Fruit fly (Drosophila melanogaster) whole organism, embryonic: ENCODE measurements around the gene CG32243.

ENCODE experiments used
- CG11695 ChIP-seq: fragments of 200-800 bp; sonication (Bioruptor generic); IDR thresholded peaks from 3 replicates; pipeline ENCODE4 v1.3.6; 2022; ENCODE audit warnings: missing biosample characterization, missing genetic modification characterization
- CG16815 ChIP-seq: fragments of 200-800 bp; sonication (Bioruptor generic); optimal IDR thresholded peaks from 3 replicates; lab custom pipeline; 2017; ENCODE audit warnings: missing biosample characterization, mild to moderate bottlenecking, missing genetic modification characterization
- CG1792 ChIP-seq: fragments of 200-800 bp; sonication (Bioruptor generic); optimal IDR thresholded peaks from 2 replicates; lab custom pipeline; 2016; ENCODE audit warnings: missing biosample characterization, missing genetic modification characterization
- GATAe ChIP-seq: fragments of 200-800 bp; sonication (Bioruptor generic); conservative IDR thresholded peaks from 2 replicates; pipeline ENCODE4 v1.3.6; 2022; ENCODE audit warnings: missing biosample characterization, missing genetic modification characterization
- Med ChIP-seq: fragments of 200-800 bp; sonication (Bioruptor generic); peaks from one replicate; lab custom pipeline; 2016; ENCODE audit warnings: missing biosample characterization, missing genetic modification characterization, mild to moderate bottlenecking, inconsistent platforms, moderate library complexity
- TFAM ChIP-seq: fragments of 200-800 bp; sonication (Bioruptor generic); optimal IDR thresholded peaks from 2 replicates; lab custom pipeline; 2017; ENCODE audit warnings: missing biosample characterization, missing genetic modification characterization, inconsistent platforms
- kah ChIP-seq: fragments of 200-800 bp; sonication (Bioruptor generic); optimal IDR thresholded peaks from 2 replicates; lab custom pipeline; 2018; ENCODE audit warnings: missing biosample characterization, mild to moderate bottlenecking, missing genetic modification characterization
- tap ChIP-seq: fragments of 200-800 bp; optimal IDR thresholded peaks from 3 replicates; lab custom pipeline; 2019; ENCODE audit warnings: missing biosample characterization, mild to moderate bottlenecking, missing genetic modification characterization, moderate library complexity
- toy ChIP-seq: fragments of 200-800 bp; sonication (Bioruptor generic); IDR thresholded peaks from 2 replicates; pipeline ENCODE4 v1.3.6; 2022; ENCODE audit warnings: missing biosample characterization, missing genetic modification characterization
- vfl ChIP-seq: fragments of 200-800 bp; sonication (Bioruptor generic); optimal IDR thresholded peaks from 2 replicates; lab custom pipeline; 2016; ENCODE audit warnings: missing biosample characterization, missing genetic modification characterization

- TF ChIP-seq TFAM (GFP tag; lab: Kevin White, UChicago) (no peak), CG16815 (GFP tag; lab: Kevin White, UChicago) (no peak), CG11695 (no peak), CG1792 (GFP tag; lab: Kevin White, UChicago) (no peak), Med (GFP tag; lab: Kevin White, UChicago) (peak; percentile 78), toy (no peak), tap (tag; lab: Kevin White, UChicago) (no peak), kah (GFP tag; lab: Kevin White, UChicago) (no peak), GATAe (GFP tag; lab: Robert Waterston, UW) (peak; percentile 51), vfl (GFP tag; lab: Kevin White, UChicago) (no peak)
These were observed 2.8 kb upstream of the CG32243 start for dm6 chr3L:4543807-4544197.
